Worm (Caenorhabditis elegans) whole organism, L4/young adult: Measurements from ENCODE around the gene F52C6.4.

Source experiments
- W03F9.2 ChIP-seq: fragments of 150-350 bp; optimal IDR thresholded peaks from 2 replicates; lab custom pipeline; 2014; ENCODE audit warnings: missing biosample characterization, missing genetic modification characterization
- dao-5 ChIP-seq: sonication (generic microtip); optimal IDR thresholded peaks from 2 replicates; lab custom pipeline; 2016; ENCODE audit warnings: missing genotype, missing genetic modification characterization, moderate library complexity, missing compliant biosample characterization

ce11 chrII:1895278-1895677, 27.7 kb upstream of the F52C6.4 start, which contains the start of gene C46F9.5:
- TF ChIP-seq W03F9.2 (tag; lab: Kevin White, UChicago) (no peak), dao-5 (tag; lab: Kevin White, UChicago) (no peak)
